Worm (Caenorhabditis elegans): ENCODE results near the gene Y53G8AR.1.

Gene Y53G8AR.1

ce11 chrIII:3351672-3352071, 18.8 kb downstream of the Y53G8AR.1 start:
- TF ChIP-seq ceh-45 (GFP tag; IDR thresholded peaks at IDR 0.05) (no peak), elt-2 (tag; optimal IDR thresholded peaks at IDR 0.05) (no peak), gmeb-2 (tag; optimal IDR thresholded peaks at IDR 0.05) (no peak), pqm-1 (tag; optimal IDR thresholded peaks at IDR 0.05) (no peak), unc-86 (tag; optimal IDR thresholded peaks at IDR 0.05) (no peak)

DNA sequence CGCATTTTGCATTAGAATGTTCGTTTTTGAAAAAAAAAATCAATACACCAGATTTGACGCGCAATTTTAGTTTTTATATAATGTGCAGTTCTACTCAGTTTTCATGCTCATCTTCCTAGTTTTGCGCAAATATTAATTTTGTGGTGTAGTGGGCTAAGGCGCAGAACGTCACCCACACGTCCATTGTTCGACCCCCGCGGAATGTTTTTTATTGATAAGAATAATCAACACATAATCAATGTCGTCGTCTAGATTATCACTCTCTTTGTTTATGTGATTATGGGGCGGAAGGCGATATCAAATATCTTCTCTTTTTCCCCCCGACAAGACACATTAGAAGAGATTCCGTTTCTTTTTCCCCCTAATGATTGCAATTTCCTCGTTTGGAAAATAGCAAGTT, 23.0 kb downstream of the Y53G8AR.1 start:
- TF ChIP-seq fkh-6 (tag; optimal IDR thresholded peaks at IDR 0.05), result no peak
- peak; percentile 57 for TF ChIP-seq elt-2 (tag; optimal IDR thresholded peaks at IDR 0.05)

- peak; percentile 79 for TF ChIP-seq nfya-1 (tag; optimal IDR thresholded peaks at IDR 0.05)
- no peak for TF ChIP-seq ttx-3 (tag; optimal IDR thresholded peaks at IDR 0.05)
- TF ChIP-seq ceh-48 (tag; optimal IDR thresholded peaks at IDR 0.05), result no peak
Measured at ce11 chrIII:3360067-3360466, 27.2 kb downstream of the Y53G8AR.1 start.

- TF ChIP-seq nhr-11 (tag; optimal IDR thresholded peaks at IDR 0.05), result no peak
- no peak for TF ChIP-seq pha-2 (tag; optimal IDR thresholded peaks at IDR 0.05)
- no peak for TF ChIP-seq ceh-22 (tag; optimal IDR thresholded peaks at IDR 0.05)
- no peak for TF ChIP-seq ref-2 (tag; optimal IDR thresholded peaks at IDR 0.05)
- no peak for TF ChIP-seq zip-5 (tag; optimal IDR thresholded peaks at IDR 0.05)
- no peak for TF ChIP-seq che-1 (tag; optimal IDR thresholded peaks at IDR 0.05)
Measured at ce11 chrIII:3367772-3368171, 34.9 kb downstream of the Y53G8AR.1 start.

ce11 chrIII:3370054-3370453, 37.2 kb downstream of the Y53G8AR.1 start, which contains the start of gene prk-2:
prk-2 (minus strand) TSS chrIII:3370209.
- no peak for TF ChIP-seq unc-86 (tag; optimal IDR thresholded peaks at IDR 0.05)
- TF ChIP-seq elt-2 (tag; optimal IDR thresholded peaks at IDR 0.05), result peak; percentile 90

DNA sequence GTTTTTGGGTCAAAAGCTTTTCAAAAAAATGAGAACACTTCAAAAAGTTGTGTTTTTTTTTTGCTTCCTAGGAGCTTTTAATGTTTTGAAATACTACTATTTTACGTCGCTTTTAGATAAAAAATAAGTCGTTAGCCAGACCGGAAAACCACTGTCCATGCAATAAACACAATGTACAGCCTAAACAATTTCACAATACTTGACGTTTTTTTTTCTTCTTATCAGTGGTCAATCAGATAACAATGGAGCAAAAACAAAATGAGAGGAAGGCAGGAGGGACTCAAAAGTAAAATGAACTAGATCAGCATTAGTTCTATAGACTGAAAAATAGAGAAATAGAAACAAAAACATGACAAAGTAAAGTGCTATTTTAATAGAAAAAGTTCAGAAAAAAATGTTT, 37.9 kb downstream of the Y53G8AR.1 start:
- TF ChIP-seq elt-2 (tag; optimal IDR thresholded peaks at IDR 0.05) (peak; percentile 53), dve-1 (tag; optimal IDR thresholded peaks at IDR 0.05) (no peak)

DNA sequence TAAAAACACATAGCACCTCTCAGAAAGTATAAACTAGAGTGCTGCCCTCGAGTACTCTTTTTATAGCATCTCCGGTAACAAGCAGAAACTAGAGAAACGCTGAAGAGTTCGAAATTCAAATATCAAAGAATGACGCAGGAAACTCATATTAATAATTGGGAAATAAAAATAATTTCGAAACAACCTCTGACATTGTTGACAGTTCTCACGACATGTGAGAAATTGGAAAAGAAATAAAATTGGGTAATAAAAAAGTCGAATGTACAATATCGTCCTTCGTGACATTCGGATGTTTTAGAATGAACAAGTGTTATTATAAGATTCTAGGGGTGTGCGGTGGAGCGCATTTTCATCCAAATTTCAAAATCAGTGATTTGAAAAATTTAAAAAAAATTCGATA, 39.4 kb downstream of the Y53G8AR.1 start:
- TF ChIP-seq K02D7.2 (tag; optimal IDR thresholded peaks at IDR 0.05) (no peak), ref-2 (tag; optimal IDR thresholded peaks at IDR 0.05) (no peak), hlh-8 (tag; optimal IDR thresholded peaks at IDR 0.05) (no peak), mec-3 (tag; optimal IDR thresholded peaks at IDR 0.05; ENCODE audit: borderline replicate concordance) (no peak), ama-1 (optimal IDR thresholded peaks at IDR 0.05) (no peak)

- no peak for TF ChIP-seq ceh-24 (tag; optimal IDR thresholded peaks at IDR 0.05)
- TF ChIP-seq Y22D7AL.16 (tag; optimal IDR thresholded peaks at IDR 0.05), result no peak
- TF ChIP-seq elt-2 (tag; optimal IDR thresholded peaks at IDR 0.05), result no peak
- no peak for TF ChIP-seq ttx-3 (tag; optimal IDR thresholded peaks at IDR 0.05)
Measured at ce11 chrIII:3377134-3377533, 44.3 kb downstream of the Y53G8AR.1 start.

DNA sequence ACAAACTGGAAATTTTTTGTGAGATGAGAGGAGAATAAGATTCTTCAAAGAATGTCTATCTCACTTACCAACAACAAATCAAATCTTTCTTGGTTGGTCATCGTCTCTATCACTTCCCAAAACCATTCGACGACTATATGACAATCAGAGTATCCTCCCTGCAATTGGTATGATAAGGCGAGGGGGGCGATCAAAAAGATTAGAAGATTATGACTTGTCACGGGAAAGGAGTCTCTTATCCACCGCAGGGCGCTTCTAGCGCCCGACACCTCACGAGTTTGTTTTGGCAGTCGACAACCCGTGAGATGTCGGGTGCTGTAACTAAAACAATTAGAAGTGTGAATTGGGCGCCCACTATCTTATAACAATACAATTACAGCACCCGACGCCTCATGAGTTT, 44.9 kb downstream of the Y53G8AR.1 start:
- TF ChIP-seq ama-1 (optimal IDR thresholded peaks at IDR 0.05) (no peak), sox-4 (tag; optimal IDR thresholded peaks at IDR 0.05) (no peak), ceh-14 (tag; optimal IDR thresholded peaks at IDR 0.05) (no peak), dmd-4 (tag; optimal IDR thresholded peaks at IDR 0.05; ENCODE audit: borderline replicate concordance) (no peak), hlh-8 (tag; optimal IDR thresholded peaks at IDR 0.05) (no peak), ceh-31 (tag; optimal IDR thresholded peaks at IDR 0.05) (no peak), nhr-232 (tag; optimal IDR thresholded peaks at IDR 0.05) (no peak)
